Worm (Caenorhabditis elegans): ENCODE data around the gene eef-1B.1.

- TF ChIP-seq dmd-6 (GFP tag; IDR thresholded peaks at IDR 0.05) (no peak), R02D3.7 (tag; optimal IDR thresholded peaks at IDR 0.05) (no peak), zip-2 (tag; optimal IDR thresholded peaks at IDR 0.05) (no peak), lin-13 (GFP tag; optimal IDR thresholded peaks at IDR 0.05) (no peak), pha-4 (GFP tag; IDR thresholded peaks at IDR 0.05) (no peak), pha-4 (tag; optimal IDR thresholded peaks at IDR 0.05) (no peak), lin-15B (tag; optimal IDR thresholded peaks at IDR 0.05) (no peak), fkh-10 (GFP tag; optimal IDR thresholded peaks at IDR 0.05) (no peak), hlh-11 (tag; optimal IDR thresholded peaks at IDR 0.05) (no peak), F26F4.8 (GFP tag; conservative IDR thresholded peaks at IDR 0.05) (no peak), daf-19 (GFP tag; conservative IDR thresholded peaks at IDR 0.05) (no peak), vab-7 (GFP tag; IDR thresholded peaks at IDR 0.05) (no peak), lir-3 (tag; optimal IDR thresholded peaks at IDR 0.05) (no peak), daf-12 (tag; optimal IDR thresholded peaks at IDR 0.05) (no peak), gei-8 (GFP tag; optimal IDR thresholded peaks at IDR 0.05) (no peak)
Observed at ce11 chrIII:8001557-8001956, 28.4 kb upstream of the eef-1B.1 start.
